Worm (Caenorhabditis elegans) whole organism, young adult: ENCODE measurements around the gene C18G1.9.

Experiments used
- B0336.3 ChIP-seq: fragments of 200-800 bp; sonication (Bioruptor generic); IDR thresholded peaks from 2 replicates; pipeline ENCODE4 v1.3.6; 2022; ENCODE audit warnings: missing genetic modification characterization, missing compliant biosample characterization
- F33H1.4 ChIP-seq: fragments of 200-800 bp; sonication (Bioruptor generic); IDR thresholded peaks from 2 replicates; pipeline ENCODE4 v1.3.6; 2022; ENCODE audit warnings: missing genetic modification reagents, missing genetic modification characterization, missing compliant biosample characterization
- F52B5.7 ChIP-seq: sonication (generic microtip); optimal IDR thresholded peaks from 2 replicates; lab custom pipeline; 2016; ENCODE audit warnings: mild to moderate bottlenecking, missing genetic modification characterization, missing compliant biosample characterization
- F55B11.4 ChIP-seq: sonication (generic microtip); optimal IDR thresholded peaks from 2 replicates; lab custom pipeline; 2016; ENCODE audit warnings: missing compliant biosample characterization, missing genetic modification characterization, borderline replicate concordance; ENCODE audit not compliant: insufficient read depth
- K11D2.4 ChIP-seq: fragments of 200-800 bp; sonication (Bioruptor generic); IDR thresholded peaks from 2 replicates; pipeline ENCODE4 v1.3.6; 2022; ENCODE audit warnings: missing genetic modification reagents, missing genetic modification characterization, missing compliant biosample characterization
- T26A5.8 ChIP-seq: sonication (generic microtip); optimal IDR thresholded peaks from 2 replicates; lab custom pipeline; 2016; ENCODE audit warnings: missing genetic modification characterization, missing compliant biosample characterization
- Y79H2A.3 ChIP-seq: fragments of 200-800 bp; sonication (Bioruptor generic); conservative IDR thresholded peaks from 2 replicates; pipeline ENCODE4 v1.3.6; 2022; ENCODE audit warnings: missing genetic modification reagents, missing genetic modification characterization, missing compliant biosample characterization
- Y95B8A.8 ChIP-seq: fragments of 200-800 bp; sonication (Bioruptor generic); IDR thresholded peaks from 2 replicates; pipeline ENCODE4 v1.3.6; 2022; ENCODE audit warnings: missing genetic modification reagents, missing genetic modification characterization, missing compliant biosample characterization
- aptf-3 ChIP-seq: fragments of 200-800 bp; sonication (Bioruptor generic); IDR thresholded peaks from 2 replicates; pipeline ENCODE4 v1.3.6; 2022; ENCODE audit warnings: missing genetic modification characterization, missing compliant biosample characterization
- attf-5 ChIP-seq: fragments of 200-800 bp; sonication (Bioruptor generic); optimal IDR thresholded peaks from 2 replicates; lab custom pipeline; 2018; ENCODE audit warnings: mild to moderate bottlenecking, missing genetic modification characterization, missing compliant biosample characterization
- ccch-3 ChIP-seq: fragments of 200-800 bp; sonication (Bioruptor generic); optimal IDR thresholded peaks from 2 replicates; lab custom pipeline; 2018; ENCODE audit warnings: mild to moderate bottlenecking, missing genetic modification characterization, missing compliant biosample characterization
- cebp-2 ChIP-seq: fragments of 200-800 bp; sonication (Bioruptor generic); IDR thresholded peaks from 2 replicates; pipeline ENCODE4 v1.3.6; 2022; ENCODE audit warnings: missing genetic modification characterization, missing compliant biosample characterization
- ceh-27 ChIP-seq: fragments of 200-800 bp; sonication (Bioruptor generic); optimal IDR thresholded peaks from 2 replicates; lab custom pipeline; 2018; ENCODE audit warnings: mild to moderate bottlenecking, missing genetic modification characterization, moderate library complexity, missing compliant biosample characterization
- ceh-40 ChIP-seq: fragments of 200-800 bp; sonication (Bioruptor generic); IDR thresholded peaks from 2 replicates; pipeline ENCODE4 v1.3.6; 2022; ENCODE audit warnings: missing genetic modification characterization, missing compliant biosample characterization
- ceh-91 ChIP-seq: fragments of 200-800 bp; sonication (Bioruptor generic); IDR thresholded peaks from 2 replicates; pipeline ENCODE4 v1.3.6; 2022; ENCODE audit warnings: missing genetic modification reagents, missing genetic modification characterization, missing compliant biosample characterization
- dox-1 ChIP-seq: fragments of 200-800 bp; sonication (Bioruptor generic); IDR thresholded peaks from 2 replicates; pipeline ENCODE4 v1.3.6; 2022; ENCODE audit warnings: missing genetic modification reagents, missing genetic modification characterization, missing compliant biosample characterization
- egrh-3 ChIP-seq: fragments of 200-800 bp; sonication (Bioruptor generic); IDR thresholded peaks from 2 replicates; pipeline ENCODE4 v1.3.6; 2022; ENCODE audit warnings: missing genetic modification reagents, missing genetic modification characterization, missing compliant biosample characterization
- ets-4 ChIP-seq: fragments of 200-800 bp; sonication (Bioruptor generic); optimal IDR thresholded peaks from 2 replicates; lab custom pipeline; 2018; ENCODE audit warnings: mild to moderate bottlenecking, missing genetic modification characterization, missing compliant biosample characterization
- gei-17 ChIP-seq: fragments of 200-800 bp; sonication (Bioruptor generic); optimal IDR thresholded peaks from 2 replicates; lab custom pipeline; 2018; ENCODE audit warnings: mild to moderate bottlenecking, missing genetic modification characterization, missing compliant biosample characterization
- hlh-26 ChIP-seq: fragments of 200-800 bp; sonication (Bioruptor generic); conservative IDR thresholded peaks from 2 replicates; pipeline ENCODE4 v1.3.6; 2022; ENCODE audit warnings: missing genetic modification reagents, missing genetic modification characterization, missing compliant biosample characterization
- hsf-1 ChIP-seq: fragments of 200-800 bp; sonication (Bioruptor generic); IDR thresholded peaks from 2 replicates; pipeline ENCODE4 v1.3.6; 2022; ENCODE audit warnings: missing genetic modification reagents, missing genetic modification characterization, missing compliant biosample characterization
- lag-1 ChIP-seq: fragments of 200-800 bp; sonication (Bioruptor generic); IDR thresholded peaks from 2 replicates; pipeline ENCODE4 v1.3.6; 2022; ENCODE audit warnings: missing genetic modification reagents, missing genetic modification characterization, missing compliant biosample characterization
- let-526 ChIP-seq: fragments of 200-800 bp; sonication (Bioruptor generic); IDR thresholded peaks from 2 replicates; pipeline ENCODE4 v1.3.6; 2022; ENCODE audit warnings: missing genetic modification reagents, missing genetic modification characterization, missing compliant biosample characterization
- lin-35 ChIP-seq, 3 experiments: fragments of 150-350 bp in 2 of 3; sonication (generic microtip) in 1 of 3; optimal IDR thresholded peaks; 2 replicates each; lab custom pipeline; 2014 to 2018; ENCODE audit warnings: missing biosample characterization in 3 of 3, missing genetic modification characterization in 3 of 3, missing genetic modification reagents in 3 of 3
- lir-1 ChIP-seq: fragments of 200-800 bp; sonication (Bioruptor generic); conservative IDR thresholded peaks from 2 replicates; pipeline ENCODE4 v1.3.6; 2022; ENCODE audit warnings: missing genetic modification reagents, missing genetic modification characterization, missing compliant biosample characterization
- lsl-1 ChIP-seq: fragments of 200-800 bp; sonication (Bioruptor generic); optimal IDR thresholded peaks from 2 replicates; lab custom pipeline; 2018; ENCODE audit warnings: mild to moderate bottlenecking, missing genetic modification characterization, moderate library complexity, missing compliant biosample characterization
- mel-28 ChIP-seq: sonication (generic microtip); optimal IDR thresholded peaks from 2 replicates; lab custom pipeline; 2016; ENCODE audit warnings: borderline replicate concordance, mild to moderate bottlenecking, missing genetic modification characterization, missing compliant biosample characterization
- nfyb-1 ChIP-seq: fragments of 200-800 bp; sonication (Bioruptor generic); IDR thresholded peaks from 2 replicates; pipeline ENCODE4 v1.3.6; 2022; ENCODE audit warnings: missing genetic modification reagents, missing genetic modification characterization, missing compliant biosample characterization
- pbrm-1 ChIP-seq: fragments of 200-800 bp; sonication (Bioruptor generic); IDR thresholded peaks from 2 replicates; pipeline ENCODE4 v1.3.6; 2022; ENCODE audit warnings: missing genetic modification reagents, missing genetic modification characterization, missing compliant biosample characterization
- rcor-1 ChIP-seq: fragments of 200-800 bp; sonication (Bioruptor generic); IDR thresholded peaks from 2 replicates; pipeline ENCODE4 v1.3.6; 2022; ENCODE audit warnings: missing genetic modification reagents, missing genetic modification characterization, missing compliant biosample characterization
- rpc-1 ChIP-seq, 2 experiments: fragments of 150-350 bp in 1 of 2; sonication (generic microtip) in 1 of 2; optimal IDR thresholded peaks; 2 replicates each; lab custom pipeline; 2014 to 2018; ENCODE audit warnings: missing biosample characterization in 1 of 2, missing genetic modification characterization in 1 of 2, missing genetic modification reagents in 1 of 2, missing genotype in 1 of 2
- sdz-38 ChIP-seq: sonication (generic microtip); optimal IDR thresholded peaks from 2 replicates; lab custom pipeline; 2016; ENCODE audit warnings: missing genotype, missing genetic modification characterization, missing compliant biosample characterization
- snpc-4 ChIP-seq, 5 experiments: fragments of 150-350 bp in 1 of 5; sonication (generic microtip) in 4 of 5; optimal IDR thresholded peaks; 2 replicates each; lab custom pipeline; 2014 to 2018; ENCODE audit warnings: missing genetic modification characterization in 5 of 5, missing biosample characterization in 3 of 5, antibody characterized with exemption in 2 of 5, mild to moderate bottlenecking in 2 of 5, missing compliant biosample characterization in 2 of 5, missing genotype in 2 of 5, moderate library complexity in 2 of 5, missing genetic modification reagents in 1 of 5
- somi-1 ChIP-seq: fragments of 200-800 bp; sonication (Bioruptor generic); optimal IDR thresholded peaks from 2 replicates; lab custom pipeline; 2018; ENCODE audit warnings: mild to moderate bottlenecking, missing genetic modification characterization, missing compliant biosample characterization
- ztf-28 ChIP-seq: fragments of 200-800 bp; sonication (Bioruptor generic); IDR thresholded peaks from 2 replicates; pipeline ENCODE4 v1.3.6; 2022; ENCODE audit warnings: missing genetic modification reagents, missing genetic modification characterization, missing compliant biosample characterization
- ztf-3 ChIP-seq: fragments of 200-800 bp; sonication (Bioruptor generic); optimal IDR thresholded peaks from 2 replicates; lab custom pipeline; 2018; ENCODE audit warnings: mild to moderate bottlenecking, missing genetic modification characterization, missing compliant biosample characterization

C18G1.9 gene

DNA sequence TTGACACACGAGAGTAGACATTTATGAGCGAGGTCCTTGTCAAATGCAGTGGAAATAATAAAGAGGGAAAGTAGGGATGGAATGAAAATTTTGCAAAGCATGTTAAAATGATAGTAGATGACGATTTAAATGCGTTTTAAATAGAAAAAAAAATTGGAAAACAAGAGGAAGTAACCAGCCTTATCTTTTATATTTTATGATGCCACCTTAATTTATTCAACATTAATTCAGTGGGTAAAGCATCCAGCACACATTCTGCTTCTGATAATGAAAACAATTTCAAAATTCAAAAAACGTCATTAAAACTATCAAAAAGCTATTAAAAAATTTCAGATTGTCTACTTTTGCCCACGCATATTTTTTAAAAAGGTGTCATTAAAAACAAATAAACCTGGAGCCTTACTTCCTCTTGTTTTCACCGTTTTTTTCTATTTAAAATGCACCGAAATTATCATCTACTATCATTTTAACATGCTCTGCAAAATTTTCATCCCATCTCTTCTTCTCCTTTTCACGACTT, 15.9 kb upstream of the C18G1.9 start, which contains the start of the genes Y60C6A.2 and Y60C6A.3:
Gene Y60C6A.2, minus strand, starts transcription at position 101 of the 520 bp plus-strand sequence.
Gene Y60C6A.3, plus strand, starts transcription at position 470 of the 520 bp plus-strand sequence.
- TF ChIP-seq hlh-26 (GFP tag; lab: Robert Waterston, UW) (no peak), lir-1 (GFP tag; lab: Robert Waterston, UW) (no peak), dox-1 (GFP tag; lab: Robert Waterston, UW) (no peak), somi-1 (no peak), F33H1.4 (GFP tag; lab: Robert Waterston, UW) (no peak), snpc-4 (GFP tag; optimal IDR thresholded peaks at IDR 0.05; lab: Kevin White, UChicago) (no peak), snpc-4 (tag; optimal IDR thresholded peaks at IDR 0.05; lab: Kevin White, UChicago) (no peak), mel-28 (no peak)

DNA sequence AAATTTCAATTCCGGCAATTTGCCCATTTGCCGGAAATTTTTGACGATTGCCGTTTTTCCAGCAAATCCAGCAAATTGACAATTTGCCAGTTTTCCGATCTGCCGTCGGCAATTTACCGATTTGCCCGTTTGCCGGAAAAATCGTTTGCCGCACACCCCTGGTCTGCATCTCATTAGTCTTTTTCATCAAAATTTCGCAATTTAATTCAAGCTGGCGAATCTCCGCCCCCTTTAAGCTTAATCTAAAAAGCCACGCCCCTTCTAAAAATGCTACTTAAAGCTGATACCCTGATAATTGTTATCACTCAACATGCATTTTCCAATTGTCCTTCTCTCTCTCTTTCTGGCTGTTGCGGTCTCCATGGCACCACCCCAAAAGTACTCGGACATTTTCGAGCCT, 13.8 kb upstream of the C18G1.9 start, which contains the start of gene Y60C6A.1:
Gene Y60C6A.1, plus strand, starts transcription at position 301 of the 400 bp plus-strand sequence.
- TF ChIP-seq let-526 (no peak), dox-1 (GFP tag; lab: Robert Waterston, UW) (no peak), lsl-1 (GFP tag; lab: Kevin White, UChicago) (no peak), ztf-3 (no peak), rpc-1 (optimal IDR thresholded peaks at IDR 0.05; lab: Kevin White, UChicago) (no peak), rpc-1 (tag; optimal IDR thresholded peaks at IDR 0.05; lab: Kevin White, UChicago) (no peak), lin-35 (GFP tag; optimal IDR thresholded peaks at IDR 0.05; lab: Kevin White, UChicago) (no peak), pbrm-1 (GFP tag; lab: Robert Waterston, UW) (no peak), Y95B8A.8 (GFP tag; lab: Robert Waterston, UW) (no peak), rcor-1 (GFP tag; lab: Robert Waterston, UW) (no peak), gei-17 (GFP tag; lab: Kevin White, UChicago) (no peak), ets-4 (GFP tag; lab: Kevin White, UChicago) (no peak), F33H1.4 (GFP tag; lab: Robert Waterston, UW) (no peak), F55B11.4 (tag; lab: Kevin White, UChicago) (no peak), sdz-38 (tag; lab: Kevin White, UChicago) (no peak), attf-5 (GFP tag; lab: Kevin White, UChicago) (no peak)

DNA sequence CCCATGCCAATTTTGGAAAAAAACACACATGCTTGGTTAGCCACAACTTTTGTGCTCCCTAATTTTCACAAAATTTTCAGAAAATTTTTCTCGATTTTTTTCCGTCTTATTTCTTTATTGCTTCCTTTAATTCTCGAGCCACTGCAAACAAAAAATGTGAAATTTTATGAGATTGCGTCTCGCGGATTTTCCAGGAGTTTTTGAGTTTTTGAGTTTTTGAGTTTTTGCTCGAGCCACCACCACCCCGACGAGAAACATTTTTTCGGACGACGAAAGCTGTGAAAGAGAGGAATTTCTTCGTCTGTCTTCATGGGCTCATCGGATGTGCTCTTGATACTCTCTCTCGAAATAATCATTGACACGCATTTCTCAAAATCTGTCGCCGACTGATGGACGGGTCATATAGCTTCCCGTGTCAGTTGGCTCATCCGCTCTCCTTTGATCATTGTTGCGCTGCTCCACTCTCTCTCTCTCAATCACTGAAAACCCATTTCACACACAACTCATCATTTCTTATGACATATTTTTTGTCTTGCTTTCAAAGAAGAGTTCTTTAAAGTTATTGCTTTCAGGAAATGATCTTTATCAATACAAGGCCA, 8.0 kb upstream of the C18G1.9 start, which contains the start of gene C18G1.1:
Gene C18G1.1, plus strand, starts transcription at position 573 of the 599 bp plus-strand sequence.
- TF ChIP-seq dox-1 (GFP tag; lab: Robert Waterston, UW) (no peak), hsf-1 (GFP tag; lab: Robert Waterston, UW) (no peak), ztf-3 (no peak), F52B5.7 (tag; lab: Kevin White, UChicago) (no peak)
- TF ChIP-seq, all 124 proteins: peak for 0

DNA sequence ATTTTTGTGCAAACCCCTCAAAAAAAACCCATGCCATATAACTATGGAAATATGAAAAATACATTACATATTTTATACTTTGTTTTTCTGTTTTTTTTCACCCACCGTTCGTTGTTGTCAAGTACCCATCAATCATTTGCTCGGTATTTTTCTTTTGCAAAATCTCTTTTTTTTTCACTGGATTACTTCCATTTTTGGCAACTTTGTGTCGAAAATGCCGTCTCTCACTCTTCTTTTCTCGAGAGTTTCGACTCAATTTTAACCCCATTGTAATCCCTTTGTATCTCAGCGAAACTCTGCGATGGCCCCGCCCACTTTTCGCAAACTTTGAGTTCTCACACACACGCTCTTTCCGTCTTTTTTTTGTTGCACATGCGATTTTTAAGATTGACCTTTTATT, 5.6 kb upstream of the C18G1.9 start:
- TF ChIP-seq ceh-91 (GFP tag; lab: Robert Waterston, UW): no peak
- TF ChIP-seq K11D2.4 (GFP tag; lab: Robert Waterston, UW): no peak
- TF ChIP-seq aptf-3 (GFP tag; lab: Robert Waterston, UW): no peak
- no peak for TF ChIP-seq cebp-2 (GFP tag; lab: Robert Waterston, UW)
- TF ChIP-seq ets-4 (GFP tag; lab: Kevin White, UChicago): no peak
- no peak for TF ChIP-seq nfyb-1 (GFP tag; lab: Robert Waterston, UW)
- TF ChIP-seq ztf-28 (GFP tag; lab: Robert Waterston, UW): no peak
- TF ChIP-seq egrh-3: no peak
- TF ChIP-seq ceh-27 (GFP tag; lab: Kevin White, UChicago): no peak
- TF ChIP-seq lag-1 (GFP tag; lab: Robert Waterston, UW): no peak
- TF ChIP-seq ccch-3: no peak
- TF ChIP-seq T26A5.8 (tag; lab: Kevin White, UChicago): no peak
- no peak for TF ChIP-seq ceh-40 (GFP tag; lab: Robert Waterston, UW)
- TF ChIP-seq B0336.3 (GFP tag; lab: Robert Waterston, UW): no peak
- no peak for TF ChIP-seq Y79H2A.3 (GFP tag; lab: Robert Waterston, UW)
